Worm (Caenorhabditis elegans) whole organism, mixed stage, embryonic: ENCODE measurements around the gene nhr-231.

Experiments used
- blmp-1 ChIP-seq: fragments of 150-350 bp; optimal IDR thresholded peaks from 2 replicates; lab custom pipeline; 2014; ENCODE audit warnings: missing biosample characterization, missing genetic modification characterization
- ceh-43 ChIP-seq: fragments of 200-800 bp; sonication (Bioruptor generic); optimal IDR thresholded peaks from 2 replicates; lab custom pipeline; 2018; ENCODE audit warnings: mild to moderate bottlenecking, missing genetic modification characterization, moderate library complexity, missing compliant biosample characterization
- lsy-2 ChIP-seq: fragments of 150-350 bp; optimal IDR thresholded peaks from 2 replicates; lab custom pipeline; 2014; ENCODE audit warnings: missing biosample characterization, missing genetic modification characterization
- mep-1 ChIP-seq: fragments of 150-350 bp; optimal IDR thresholded peaks from 2 replicates; lab custom pipeline; 2017; ENCODE audit warnings: missing biosample characterization, missing genetic modification reagents, missing genetic modification characterization, inconsistent platforms
- nhr-237 ChIP-seq: fragments of 150-350 bp; optimal IDR thresholded peaks from 2 replicates; lab custom pipeline; 2014; ENCODE audit warnings: missing biosample characterization, missing genetic modification characterization
- pha-4 ChIP-seq: fragments of 150-350 bp; optimal IDR thresholded peaks from 2 replicates; lab custom pipeline; 2018; ENCODE audit warnings: missing biosample characterization, missing genetic modification reagents, missing genetic modification characterization
- snpc-4 ChIP-seq: fragments of 150-350 bp; optimal IDR thresholded peaks from 2 replicates; lab custom pipeline; 2014; ENCODE audit warnings: missing biosample characterization, missing genetic modification characterization
- unc-39 ChIP-seq: fragments of 150-350 bp; optimal IDR thresholded peaks from 2 replicates; lab custom pipeline; 2014; ENCODE audit warnings: missing biosample characterization, missing genetic modification characterization
- zip-8 ChIP-seq: fragments of 150-350 bp; optimal IDR thresholded peaks from 2 replicates; lab custom pipeline; 2014; ENCODE audit warnings: missing biosample characterization, missing genetic modification characterization

- TF ChIP-seq ceh-43 (no peak), pha-4 (tag; lab: Kevin White, UChicago) (no peak), blmp-1 (tag; lab: Kevin White, UChicago) (no peak), unc-39 (tag; lab: Kevin White, UChicago) (no peak), nhr-237 (no peak), lsy-2 (tag; lab: Kevin White, UChicago) (no peak), snpc-4 (tag; lab: Kevin White, UChicago) (no peak), mep-1 (tag; lab: Kevin White, UChicago) (no peak), zip-8 (no peak)
These were observed 19.9 kb downstream of the nhr-231 start, which contains the start of gene C54E10.3 for ce11 chrV:18810705-18811104.
